Worm (Caenorhabditis elegans) whole organism, young adult: Measurements from ENCODE around the gene tmed-13.

Source experiments
- B0035.1 ChIP-seq: sonication (generic microtip); optimal IDR thresholded peaks from 2 replicates; lab custom pipeline; 2016; ENCODE audit warnings: missing genetic modification characterization, mild to moderate bottlenecking, missing compliant biosample characterization, missing genotype, missing genetic modification reagents
- D2030.7 ChIP-seq: fragments of 200-800 bp; sonication (Bioruptor generic); IDR thresholded peaks from 2 replicates; pipeline ENCODE4 v1.3.6; 2022; ENCODE audit warnings: missing genetic modification reagents, missing genetic modification characterization, missing compliant biosample characterization
- F23B12.7 ChIP-seq: sonication (generic microtip); optimal IDR thresholded peaks from 2 replicates; lab custom pipeline; 2017; ENCODE audit warnings: missing genetic modification characterization, mild to moderate bottlenecking, missing compliant biosample characterization, antibody characterized with exemption, moderate library complexity; ENCODE audit not compliant: insufficient read depth
- F52B5.7 ChIP-seq: sonication (generic microtip); optimal IDR thresholded peaks from 2 replicates; lab custom pipeline; 2016; ENCODE audit warnings: mild to moderate bottlenecking, missing genetic modification characterization, missing compliant biosample characterization
- F55B11.4 ChIP-seq: sonication (generic microtip); optimal IDR thresholded peaks from 2 replicates; lab custom pipeline; 2016; ENCODE audit warnings: missing compliant biosample characterization, missing genetic modification characterization, borderline replicate concordance; ENCODE audit not compliant: insufficient read depth
- F57C9.4 ChIP-seq: sonication (generic microtip); optimal IDR thresholded peaks from 2 replicates; lab custom pipeline; 2017; ENCODE audit warnings: mild to moderate bottlenecking, missing genetic modification characterization, missing compliant biosample characterization
- K11D2.4 ChIP-seq: fragments of 200-800 bp; sonication (Bioruptor generic); IDR thresholded peaks from 2 replicates; pipeline ENCODE4 v1.3.6; 2022; ENCODE audit warnings: missing genetic modification reagents, missing genetic modification characterization, missing compliant biosample characterization
- K12H6.12 ChIP-seq: fragments of 200-800 bp; sonication (Bioruptor generic); optimal IDR thresholded peaks from 2 replicates; lab custom pipeline; 2018; ENCODE audit warnings: mild to moderate bottlenecking, missing genetic modification characterization, missing compliant biosample characterization
- Y53F4B.3 ChIP-seq: fragments of 200-800 bp; sonication (Bioruptor generic); IDR thresholded peaks from 2 replicates; pipeline ENCODE4 v1.3.6; 2022; ENCODE audit warnings: missing genetic modification reagents, missing genetic modification characterization, missing compliant biosample characterization
- Y53G8AR.9 ChIP-seq: fragments of 200-800 bp; sonication (Bioruptor generic); conservative IDR thresholded peaks from 2 replicates; pipeline ENCODE4 v1.3.6; 2022; ENCODE audit warnings: missing genetic modification reagents, missing genetic modification characterization, missing compliant biosample characterization
- Y95B8A.8 ChIP-seq: fragments of 200-800 bp; sonication (Bioruptor generic); IDR thresholded peaks from 2 replicates; pipeline ENCODE4 v1.3.6; 2022; ENCODE audit warnings: missing genetic modification reagents, missing genetic modification characterization, missing compliant biosample characterization
- ZK185.1 ChIP-seq: sonication (generic microtip); optimal IDR thresholded peaks from 2 replicates; lab custom pipeline; 2016; ENCODE audit warnings: mild to moderate bottlenecking, missing genetic modification characterization, missing compliant biosample characterization; ENCODE audit not compliant: poor library complexity, severe bottlenecking
- akir-1 ChIP-seq: fragments of 200-800 bp; sonication (Bioruptor generic); optimal IDR thresholded peaks from 2 replicates; lab custom pipeline; 2018; ENCODE audit warnings: mild to moderate bottlenecking, missing genetic modification characterization, moderate library complexity, missing compliant biosample characterization
- ama-1 ChIP-seq, 3 experiments: fragments of 150-350 bp in 1 of 3; sonication (generic microtip) in 2 of 3; optimal IDR thresholded peaks; 2 replicates each; lab custom pipeline; 2014 to 2018; ENCODE audit warnings: missing biosample characterization in 2 of 3, missing genetic modification characterization in 2 of 3, missing genetic modification reagents in 2 of 3
- atf-7 ChIP-seq: sonication (generic microtip); optimal IDR thresholded peaks from 2 replicates; lab custom pipeline; 2017; ENCODE audit warnings: mild to moderate bottlenecking, missing genetic modification characterization, missing compliant biosample characterization
- athp-1 ChIP-seq: sonication (generic microtip); optimal IDR thresholded peaks from 2 replicates; lab custom pipeline; 2017; ENCODE audit warnings: mild to moderate bottlenecking, missing genetic modification characterization, missing compliant biosample characterization
- attf-5 ChIP-seq: fragments of 200-800 bp; sonication (Bioruptor generic); optimal IDR thresholded peaks from 2 replicates; lab custom pipeline; 2018; ENCODE audit warnings: mild to moderate bottlenecking, missing genetic modification characterization, missing compliant biosample characterization
- attf-6 ChIP-seq: fragments of 200-800 bp; sonication (Bioruptor generic); IDR thresholded peaks from 2 replicates; pipeline ENCODE4 v1.3.6; 2022; ENCODE audit warnings: missing genetic modification reagents, missing genetic modification characterization, missing compliant biosample characterization
- bed-2 ChIP-seq: fragments of 200-800 bp; sonication (Bioruptor generic); IDR thresholded peaks from 2 replicates; pipeline ENCODE4 v1.3.6; 2022; ENCODE audit warnings: missing genetic modification reagents, missing genetic modification characterization, missing compliant biosample characterization
- ceh-91 ChIP-seq: fragments of 200-800 bp; sonication (Bioruptor generic); IDR thresholded peaks from 2 replicates; pipeline ENCODE4 v1.3.6; 2022; ENCODE audit warnings: missing genetic modification reagents, missing genetic modification characterization, missing compliant biosample characterization
- dox-1 ChIP-seq: fragments of 200-800 bp; sonication (Bioruptor generic); IDR thresholded peaks from 2 replicates; pipeline ENCODE4 v1.3.6; 2022; ENCODE audit warnings: missing genetic modification reagents, missing genetic modification characterization, missing compliant biosample characterization
- dpl-1 ChIP-seq: fragments of 150-350 bp; optimal IDR thresholded peaks from 2 replicates; lab custom pipeline; 2014; ENCODE audit warnings: missing biosample characterization, missing genetic modification reagents, missing genetic modification characterization
- ekl-4 ChIP-seq: fragments of 200-800 bp; sonication (Bioruptor generic); IDR thresholded peaks from 2 replicates; pipeline ENCODE4 v1.3.6; 2022; ENCODE audit warnings: missing genetic modification reagents, missing genetic modification characterization, missing compliant biosample characterization
- fkh-3 ChIP-seq: sonication (generic microtip); optimal IDR thresholded peaks from 2 replicates; lab custom pipeline; 2016; ENCODE audit warnings: mild to moderate bottlenecking, missing genetic modification characterization, missing compliant biosample characterization
- hlh-12 ChIP-seq: sonication (generic microtip); optimal IDR thresholded peaks from 2 replicates; lab custom pipeline; 2016; ENCODE audit warnings: missing genetic modification characterization, missing compliant biosample characterization
- let-526 ChIP-seq: fragments of 200-800 bp; sonication (Bioruptor generic); IDR thresholded peaks from 2 replicates; pipeline ENCODE4 v1.3.6; 2022; ENCODE audit warnings: missing genetic modification reagents, missing genetic modification characterization, missing compliant biosample characterization
- let-607 ChIP-seq, 2 experiments: fragments of 200-800 bp in 1 of 2; sonication (Bioruptor generic) in 1 of 2; sonication (generic microtip) in 1 of 2; optimal IDR thresholded peaks; 2 replicates each; lab custom pipeline; 2016 to 2018; ENCODE audit warnings: mild to moderate bottlenecking in 2 of 2, missing compliant biosample characterization in 2 of 2, missing genetic modification characterization in 2 of 2, moderate library complexity in 2 of 2, missing genotype in 1 of 2
- lin-35 ChIP-seq, 3 experiments: fragments of 150-350 bp in 2 of 3; sonication (generic microtip) in 1 of 3; optimal IDR thresholded peaks; 2 replicates each; lab custom pipeline; 2014 to 2018; ENCODE audit warnings: missing biosample characterization in 3 of 3, missing genetic modification characterization in 3 of 3, missing genetic modification reagents in 3 of 3
- lin-54 ChIP-seq: fragments of 200-800 bp; sonication (Bioruptor generic); optimal IDR thresholded peaks from 2 replicates; lab custom pipeline; 2018; ENCODE audit warnings: mild to moderate bottlenecking, missing genetic modification characterization, missing compliant biosample characterization
- lir-1 ChIP-seq: fragments of 200-800 bp; sonication (Bioruptor generic); conservative IDR thresholded peaks from 2 replicates; pipeline ENCODE4 v1.3.6; 2022; ENCODE audit warnings: missing genetic modification reagents, missing genetic modification characterization, missing compliant biosample characterization
- madf-10 ChIP-seq: sonication (generic microtip); optimal IDR thresholded peaks from 2 replicates; lab custom pipeline; 2016; ENCODE audit warnings: mild to moderate bottlenecking, missing genetic modification characterization, missing compliant biosample characterization
- madf-3 ChIP-seq: fragments of 200-800 bp; sonication (Bioruptor generic); IDR thresholded peaks from 2 replicates; pipeline ENCODE4 v1.3.6; 2022; ENCODE audit warnings: missing genetic modification reagents, missing genetic modification characterization, missing compliant biosample characterization
- mel-28 ChIP-seq: sonication (generic microtip); optimal IDR thresholded peaks from 2 replicates; lab custom pipeline; 2016; ENCODE audit warnings: borderline replicate concordance, mild to moderate bottlenecking, missing genetic modification characterization, missing compliant biosample characterization
- mes-4 ChIP-seq: sonication (generic microtip); optimal IDR thresholded peaks from 2 replicates; lab custom pipeline; 2016; ENCODE audit warnings: missing genotype, missing genetic modification characterization, missing compliant biosample characterization
- nfya-2 ChIP-seq: fragments of 200-800 bp; sonication (Bioruptor generic); IDR thresholded peaks from 2 replicates; pipeline ENCODE4 v1.3.6; 2022; ENCODE audit warnings: missing genetic modification reagents, missing genetic modification characterization, missing compliant biosample characterization
- nfyb-1 ChIP-seq: fragments of 200-800 bp; sonication (Bioruptor generic); IDR thresholded peaks from 2 replicates; pipeline ENCODE4 v1.3.6; 2022; ENCODE audit warnings: missing genetic modification reagents, missing genetic modification characterization, missing compliant biosample characterization
- nhr-27 ChIP-seq: fragments of 200-800 bp; sonication (Bioruptor generic); optimal IDR thresholded peaks from 2 replicates; lab custom pipeline; 2018; ENCODE audit warnings: mild to moderate bottlenecking, missing genetic modification characterization, moderate library complexity, missing compliant biosample characterization
- nhr-90 ChIP-seq: sonication (generic microtip); optimal IDR thresholded peaks from 2 replicates; lab custom pipeline; 2016; ENCODE audit warnings: missing genotype, mild to moderate bottlenecking, missing genetic modification characterization, missing compliant biosample characterization
- rec-8 ChIP-seq, 2 experiments: sonication (generic microtip); optimal IDR thresholded peaks; 2 replicates each; lab custom pipeline; 2016; ENCODE audit warnings: mild to moderate bottlenecking in 2 of 2, missing genetic modification characterization in 2 of 2, missing genetic modification reagents in 2 of 2, missing genotype in 2 of 2, missing biosample characterization in 1 of 2, missing compliant biosample characterization in 1 of 2, moderate library complexity in 1 of 2
- sdz-38 ChIP-seq: sonication (generic microtip); optimal IDR thresholded peaks from 2 replicates; lab custom pipeline; 2016; ENCODE audit warnings: missing genotype, missing genetic modification characterization, missing compliant biosample characterization
- sea-2 ChIP-seq: fragments of 200-800 bp; sonication (Bioruptor generic); IDR thresholded peaks from 2 replicates; pipeline ENCODE4 v1.3.6; 2022; ENCODE audit warnings: missing genetic modification characterization, missing compliant biosample characterization
- somi-1 ChIP-seq: fragments of 200-800 bp; sonication (Bioruptor generic); optimal IDR thresholded peaks from 2 replicates; lab custom pipeline; 2018; ENCODE audit warnings: mild to moderate bottlenecking, missing genetic modification characterization, missing compliant biosample characterization
- unc-62 ChIP-seq: fragments of 150-350 bp; optimal IDR thresholded peaks from 2 replicates; lab custom pipeline; 2014; ENCODE audit warnings: missing biosample characterization, missing genetic modification reagents, missing genetic modification characterization
- zim-3 ChIP-seq: sonication (generic microtip); optimal IDR thresholded peaks from 2 replicates; lab custom pipeline; 2017; ENCODE audit warnings: mild to moderate bottlenecking, missing genetic modification characterization, moderate library complexity, missing compliant biosample characterization
- ztf-18 ChIP-seq: sonication (generic microtip); optimal IDR thresholded peaks from 2 replicates; lab custom pipeline; 2016; ENCODE audit warnings: missing genotype, mild to moderate bottlenecking, missing genetic modification characterization, missing compliant biosample characterization
- ztf-26 ChIP-seq: sonication (generic microtip); optimal IDR thresholded peaks from 2 replicates; lab custom pipeline; 2017; ENCODE audit warnings: missing genetic modification characterization, missing compliant biosample characterization
- ztf-28 ChIP-seq: fragments of 200-800 bp; sonication (Bioruptor generic); IDR thresholded peaks from 2 replicates; pipeline ENCODE4 v1.3.6; 2022; ENCODE audit warnings: missing genetic modification reagents, missing genetic modification characterization, missing compliant biosample characterization
- ztf-3 ChIP-seq: fragments of 200-800 bp; sonication (Bioruptor generic); optimal IDR thresholded peaks from 2 replicates; lab custom pipeline; 2018; ENCODE audit warnings: mild to moderate bottlenecking, missing genetic modification characterization, missing compliant biosample characterization

Gene tmed-13

DNA sequence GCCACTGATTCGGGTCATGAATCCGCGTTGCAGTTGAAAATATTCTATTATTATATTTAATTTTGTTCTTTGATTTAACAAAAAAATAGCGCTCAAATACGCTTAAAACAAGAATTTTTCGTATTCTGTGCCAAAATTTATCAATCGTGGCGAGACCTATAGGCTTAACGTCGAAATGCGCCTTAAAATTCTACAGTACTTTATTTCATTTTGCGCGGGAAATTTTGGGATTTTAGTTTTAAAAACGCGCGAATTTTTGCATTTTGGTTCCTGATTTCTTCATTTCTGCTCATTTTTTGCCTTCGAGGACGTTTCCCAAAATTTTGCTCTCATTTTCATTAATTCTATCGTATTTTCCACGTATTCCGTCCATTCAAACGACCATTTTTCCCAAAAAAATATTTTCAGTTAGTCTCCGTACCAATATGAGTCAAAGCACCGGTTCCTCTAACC, 50.0 kb downstream of the tmed-13 start, which contains the start of gene puf-11 (continued):
- no peak for TF ChIP-seq sea-2 (GFP tag; lab: Robert Waterston, UW)
- TF ChIP-seq sdz-38 = no peak
- TF ChIP-seq unc-62 = no peak
- TF ChIP-seq attf-6 = peak; percentile 79; the same call in 1 of the 2 replicates
- TF ChIP-seq Y95B8A.8 (GFP tag; lab: Robert Waterston, UW) = peak; percentile 61; the same call in 1 of the 2 replicates
- no peak for TF ChIP-seq F23B12.7
- TF ChIP-seq nhr-90 (tag; lab: Kevin White, UChicago) = no peak
- TF ChIP-seq D2030.7 (GFP tag; lab: Robert Waterston, UW) = peak; percentile 94
- TF ChIP-seq lir-1 = no peak
- TF ChIP-seq rec-8 (tag; optimal IDR thresholded peaks at IDR 0.05; lab: Kevin White, UChicago) = peak in 1 of 2 experiments; percentile 40
- TF ChIP-seq hlh-12 (tag; lab: Kevin White, UChicago) = no peak
- no peak for TF ChIP-seq atf-7 (tag; lab: Kevin White, UChicago)
- TF ChIP-seq attf-5 (GFP tag; lab: Kevin White, UChicago) = no peak
- no peak for TF ChIP-seq Y53F4B.3 (GFP tag; lab: Robert Waterston, UW)
- 0 out of 2 replicates have a peak, but pooled peaks have one; percentile 19 for TF ChIP-seq Y53G8AR.9 (GFP tag; lab: Robert Waterston, UW)
- TF ChIP-seq fkh-3 (tag; lab: Kevin White, UChicago) = no peak
- TF ChIP-seq F57C9.4 (tag; lab: Kevin White, UChicago) = no peak
- peak in 1 of 3 experiments; percentile 48 for TF ChIP-seq lin-35 (GFP tag; optimal IDR thresholded peaks at IDR 0.05; lab: Kevin White, UChicago)
- TF ChIP-seq B0035.1 (tag; lab: Kevin White, UChicago) = no peak
- TF ChIP-seq athp-1 (tag; lab: Kevin White, UChicago) = peak; percentile 78
- no peak for TF ChIP-seq nfya-2
- TF ChIP-seq ztf-26 = no peak
- TF ChIP-seq nfyb-1 = no peak
- TF ChIP-seq F55B11.4 (tag; lab: Kevin White, UChicago) = no peak
- TF ChIP-seq nhr-27 (tag; lab: Kevin White, UChicago) = no peak
- no peak for TF ChIP-seq bed-2 (GFP tag; lab: Robert Waterston, UW)
- no peak for TF ChIP-seq mel-28 (tag; lab: Kevin White, UChicago)
- TF ChIP-seq K11D2.4 (GFP tag; lab: Robert Waterston, UW) = no peak
- TF ChIP-seq K12H6.12 (tag; lab: Kevin White, UChicago) = no peak
- no peak for TF ChIP-seq ztf-28 (GFP tag; lab: Robert Waterston, UW)
- TF ChIP-seq zim-3 = no peak
- peak; percentile 89 for TF ChIP-seq dox-1 (GFP tag; lab: Robert Waterston, UW)
- TF ChIP-seq dpl-1 (GFP tag; lab: Kevin White, UChicago) = peak; percentile 91
- no peak for TF ChIP-seq ztf-18 (tag; lab: Kevin White, UChicago)
- no peak for TF ChIP-seq mes-4 (tag; lab: Kevin White, UChicago)
- no peak for TF ChIP-seq somi-1
- no peak for TF ChIP-seq ztf-3 (GFP tag; lab: Kevin White, UChicago)
- TF ChIP-seq ekl-4 = peak; percentile 84
- TF ChIP-seq ceh-91 (GFP tag; lab: Robert Waterston, UW) = peak; percentile 96
- no peak for TF ChIP-seq F52B5.7
- no peak for TF ChIP-seq madf-10
- peak; percentile 84 for TF ChIP-seq lin-54 (GFP tag; lab: Kevin White, UChicago)
- no peak for TF ChIP-seq ama-1 (optimal IDR thresholded peaks at IDR 0.05; lab: Kevin White, UChicago)
- TF ChIP-seq ama-1 (GFP tag; optimal IDR thresholded peaks at IDR 0.05; lab: Kevin White, UChicago) = no peak
- no peak for TF ChIP-seq let-526 (GFP tag; lab: Robert Waterston, UW)
- TF ChIP-seq ZK185.1 = no peak
- no peak for TF ChIP-seq akir-1 (GFP tag; lab: Kevin White, UChicago)
- TF ChIP-seq madf-3 = no peak
- TF ChIP-seq let-607 (tag; optimal IDR thresholded peaks at IDR 0.05; lab: Kevin White, UChicago) = no peak
